Worm (Caenorhabditis elegans) whole organism, late embryonic: Measurements from ENCODE around the gene F49C12.6.

Experiments used
- Y22D7AL.16 ChIP-seq: sonication (generic microtip); optimal IDR thresholded peaks from 2 replicates; lab custom pipeline; 2016; ENCODE audit warnings: missing genetic modification characterization, missing compliant biosample characterization
- dve-1 ChIP-seq: sonication (generic microtip); optimal IDR thresholded peaks from 2 replicates; lab custom pipeline; 2017; ENCODE audit warnings: antibody characterized with exemption, mild to moderate bottlenecking, missing genetic modification characterization, missing compliant biosample characterization
- unc-3 ChIP-seq, 2 experiments: fragments of 200-800 bp in 1 of 2; sonication (Bioruptor generic) in 1 of 2; sonication (generic microtip) in 1 of 2; conservative IDR thresholded peaks in 1 of 2; optimal IDR thresholded peaks in 1 of 2; 2 replicates each; pipeline versions ENCODE4 v1.3.6 to Lab custom; 2016 to 2022; ENCODE audit warnings: missing compliant biosample characterization in 2 of 2, missing genetic modification characterization in 2 of 2, missing genetic modification reagents in 1 of 2

ce11 chrIV:9269796-9270195, 39.1 kb downstream of the F49C12.6 start, which contains the start of gene flh-3:
- TF ChIP-seq Y22D7AL.16 (tag; lab: Kevin White, UChicago), result no peak
- TF ChIP-seq unc-3 (GFP tag; conservative IDR thresholded peaks at IDR 0.05; lab: Robert Waterston, UW), result no peak
- TF ChIP-seq unc-3 (tag; optimal IDR thresholded peaks at IDR 0.05; lab: Kevin White, UChicago), result no peak
- no peak for TF ChIP-seq dve-1
